Fruit fly (Drosophila melanogaster) whole organism, embryonic: ENCODE results near the gene Ir67b.

Source experiments
- ATbp ChIP-seq: fragments of 200-800 bp; sonication (Bioruptor generic); optimal IDR thresholded peaks from 2 replicates; lab custom pipeline; 2017; ENCODE audit warnings: missing biosample characterization, mild to moderate bottlenecking, missing genetic modification characterization, missing genetic modification reagents
- Ada2b ChIP-seq: fragments of 200-800 bp; sonication (Bioruptor generic); IDR thresholded peaks from 2 replicates; pipeline ENCODE4 v1.3.6; 2022; ENCODE audit warnings: missing biosample characterization, missing genetic modification characterization
- B-H2 ChIP-seq: fragments of 200-800 bp; sonication (Bioruptor generic); optimal IDR thresholded peaks from 2 replicates; lab custom pipeline; 2018; ENCODE audit warnings: missing biosample characterization, mild to moderate bottlenecking, missing genetic modification characterization
- Blimp-1 ChIP-seq: fragments of 200-800 bp; sonication (Bioruptor generic); optimal IDR thresholded peaks from 3 replicates; lab custom pipeline; 2018; ENCODE audit warnings: missing biosample characterization, missing genetic modification characterization, mild to moderate bottlenecking, moderate library complexity, missing genetic modification reagents
- CG10979 ChIP-seq: fragments of 200-800 bp; sonication (Bioruptor generic); optimal IDR thresholded peaks from 2 replicates; lab custom pipeline; 2018; ENCODE audit warnings: missing biosample characterization, mild to moderate bottlenecking, missing genetic modification characterization, moderate library complexity
- CG14050 ChIP-seq: fragments of 200-800 bp; sonication (Bioruptor generic); IDR thresholded peaks from 3 replicates; pipeline ENCODE4 v1.3.6; 2022; ENCODE audit warnings: missing biosample characterization, missing genetic modification characterization
- CG1832 ChIP-seq: fragments of 200-800 bp; sonication (Bioruptor generic); optimal IDR thresholded peaks from 2 replicates; lab custom pipeline; 2017; ENCODE audit warnings: missing biosample characterization, mild to moderate bottlenecking, missing genetic modification characterization, inconsistent platforms
- CG18619 ChIP-seq: fragments of 200-800 bp; sonication (Bioruptor generic); optimal IDR thresholded peaks from 3 replicates; lab custom pipeline; 2017; ENCODE audit warnings: missing biosample characterization, mild to moderate bottlenecking, missing genetic modification characterization
- CG30020 ChIP-seq: fragments of 200-800 bp; optimal IDR thresholded peaks from 2 replicates; lab custom pipeline; 2019; ENCODE audit warnings: missing biosample characterization, mild to moderate bottlenecking, missing genetic modification characterization, moderate library complexity
- CG33557 ChIP-seq: fragments of 200-800 bp; sonication (Bioruptor generic); optimal IDR thresholded peaks from 2 replicates; lab custom pipeline; 2019; ENCODE audit warnings: missing biosample characterization, mild to moderate bottlenecking, missing genetic modification characterization, moderate library complexity
- CG6683 ChIP-seq: fragments of 200-800 bp; sonication (Bioruptor generic); optimal IDR thresholded peaks from 2 replicates; lab custom pipeline; 2017; ENCODE audit warnings: missing biosample characterization, mild to moderate bottlenecking, missing genetic modification characterization, missing genetic modification reagents
- CG7372 ChIP-seq: fragments of 200-800 bp; sonication (Bioruptor generic); IDR thresholded peaks from 2 replicates; pipeline ENCODE4 v1.3.6; 2022; ENCODE audit warnings: missing biosample characterization, missing genetic modification characterization
- CG9817 ChIP-seq: fragments of 200-800 bp; sonication (Bioruptor generic); optimal IDR thresholded peaks from 2 replicates; lab custom pipeline; 2018; ENCODE audit warnings: missing biosample characterization, mild to moderate bottlenecking, missing genetic modification characterization, moderate library complexity
- CG9876 ChIP-seq: fragments of 200-800 bp; sonication (Bioruptor generic); optimal IDR thresholded peaks from 2 replicates; lab custom pipeline; 2016; ENCODE audit warnings: missing biosample characterization, missing genetic modification characterization
- CG9932 ChIP-seq: fragments of 200-800 bp; sonication (Bioruptor generic); IDR thresholded peaks from 2 replicates; pipeline ENCODE4 v1.3.6; 2022; ENCODE audit warnings: missing biosample characterization, missing genetic modification characterization
- CTCF ChIP-seq: fragments of 200-800 bp; sonication (Bioruptor generic); optimal IDR thresholded peaks from 2 replicates; lab custom pipeline; 2017; ENCODE audit warnings: missing biosample characterization, mild to moderate bottlenecking, missing genetic modification characterization, moderate library complexity
- D ChIP-seq, 2 experiments: fragments of 200-800 bp in 1 of 2; fragments of >200 bp in 1 of 2; sonication (Bioruptor generic) in 1 of 2; optimal IDR thresholded peaks; 2 replicates in 1 of 2; 3 replicates in 1 of 2; lab custom pipeline; 2017; ENCODE audit warnings: mild to moderate bottlenecking in 1 of 2, missing biosample characterization in 1 of 2, missing genetic modification characterization in 1 of 2, missing genetic modification reagents in 1 of 2
- Drgx ChIP-seq: fragments of 200-800 bp; sonication (Bioruptor generic); IDR thresholded peaks from 2 replicates; pipeline ENCODE4 v1.3.6; 2022; ENCODE audit warnings: missing biosample characterization, missing genetic modification characterization
- E2f1 ChIP-seq: fragments of 200-800 bp; sonication (Bioruptor generic); IDR thresholded peaks from 2 replicates; pipeline ENCODE4 v1.3.6; 2022; ENCODE audit warnings: missing biosample characterization, missing genetic modification characterization
- Fer1 ChIP-seq: fragments of 200-800 bp; sonication (Bioruptor generic); optimal IDR thresholded peaks from 2 replicates; lab custom pipeline; 2017; ENCODE audit warnings: missing biosample characterization, mild to moderate bottlenecking, missing genetic modification characterization
- H15 ChIP-seq: fragments of 200-800 bp; sonication (Bioruptor generic); IDR thresholded peaks from 3 replicates; pipeline ENCODE4 v1.3.6; 2022; ENCODE audit warnings: missing biosample characterization, missing genetic modification characterization
- HLH3B ChIP-seq: fragments of 200-800 bp; sonication (Bioruptor generic); IDR thresholded peaks from 2 replicates; pipeline ENCODE4 v1.3.6; 2022; ENCODE audit warnings: missing biosample characterization, missing genetic modification characterization
- HLHmδ ChIP-seq: fragments of 200-800 bp; sonication (Bioruptor generic); optimal IDR thresholded peaks from 2 replicates; lab custom pipeline; 2018; ENCODE audit warnings: missing biosample characterization, mild to moderate bottlenecking, missing genetic modification characterization, moderate library complexity
- Hr39 ChIP-seq: fragments of >200 bp; optimal IDR thresholded peaks from 2 replicates; lab custom pipeline; 2017
- Hsf ChIP-seq: fragments of 200-800 bp; sonication (Bioruptor generic); optimal IDR thresholded peaks from 3 replicates; lab custom pipeline; 2016; ENCODE audit warnings: missing biosample characterization, missing genetic modification characterization
- Lim3 ChIP-seq: fragments of 200-800 bp; sonication (Bioruptor generic); IDR thresholded peaks from 2 replicates; pipeline ENCODE4 v1.3.6; 2022; ENCODE audit warnings: missing biosample characterization, missing genetic modification characterization
- Nf-YA ChIP-seq: fragments of 200-800 bp; sonication (Bioruptor generic); IDR thresholded peaks from 2 replicates; pipeline ENCODE4 v1.3.6; 2022; ENCODE audit warnings: missing biosample characterization, missing genetic modification characterization
- Oaz ChIP-seq: fragments of 200-800 bp; sonication (Bioruptor generic); IDR thresholded peaks from 2 replicates; pipeline ENCODE4 v1.3.6; 2022; ENCODE audit warnings: missing biosample characterization, missing genetic modification characterization
- Rx ChIP-seq: fragments of 200-800 bp; sonication (Bioruptor generic); IDR thresholded peaks from 2 replicates; pipeline ENCODE4 v1.3.6; 2022; ENCODE audit warnings: missing biosample characterization, missing genetic modification characterization
- Spps ChIP-seq: fragments of 200-800 bp; sonication (Bioruptor generic); optimal IDR thresholded peaks from 2 replicates; lab custom pipeline; 2018; ENCODE audit warnings: missing biosample characterization, mild to moderate bottlenecking, missing genetic modification characterization
- Xrp1 ChIP-seq: fragments of 200-800 bp; sonication (Bioruptor generic); IDR thresholded peaks from 2 replicates; pipeline ENCODE4 v1.3.6; 2022; ENCODE audit warnings: missing biosample characterization, missing genetic modification characterization
- ac ChIP-seq: fragments of 200-800 bp; sonication (Bioruptor generic); optimal IDR thresholded peaks from 3 replicates; lab custom pipeline; 2017; ENCODE audit warnings: missing biosample characterization, mild to moderate bottlenecking, missing genetic modification characterization
- ato ChIP-seq: fragments of 200-800 bp; sonication (Bioruptor generic); IDR thresholded peaks from 2 replicates; pipeline ENCODE4 v1.3.6; 2022; ENCODE audit warnings: missing biosample characterization, missing genetic modification characterization; ENCODE audit not compliant: partially characterized antibody
- chm ChIP-seq: fragments of 200-800 bp; sonication (Bioruptor generic); IDR thresholded peaks from 2 replicates; pipeline ENCODE4 v1.3.6; 2022; ENCODE audit warnings: missing biosample characterization, missing genetic modification characterization
- crol ChIP-seq: fragments of 200-800 bp; sonication (Bioruptor generic); IDR thresholded peaks from 2 replicates; pipeline ENCODE4 v1.3.6; 2022; ENCODE audit warnings: missing biosample characterization, missing genetic modification characterization
- fd64A ChIP-seq: fragments of 200-800 bp; sonication (Bioruptor generic); optimal IDR thresholded peaks from 3 replicates; lab custom pipeline; 2018; ENCODE audit warnings: missing biosample characterization, mild to moderate bottlenecking, missing genetic modification characterization
- hkb ChIP-seq, 2 experiments: fragments of 200-800 bp in 1 of 2; fragments of >200 bp in 1 of 2; sonication (Bioruptor generic) in 1 of 2; IDR thresholded peaks in 1 of 2; optimal IDR thresholded peaks in 1 of 2; 2 replicates each; pipeline versions ENCODE4 v1.3.6 to Lab custom; 2017 to 2022; ENCODE audit warnings: missing biosample characterization in 1 of 2, missing genetic modification characterization in 1 of 2
- jigr1 ChIP-seq: fragments of 200-800 bp; sonication (Bioruptor generic); IDR thresholded peaks from 3 replicates; pipeline ENCODE4 v1.3.6; 2022; ENCODE audit warnings: missing biosample characterization, missing genetic modification characterization
- jing ChIP-seq: fragments of 200-800 bp; sonication (Bioruptor generic); optimal IDR thresholded peaks from 2 replicates; lab custom pipeline; 2018; ENCODE audit warnings: missing biosample characterization, mild to moderate bottlenecking, missing genetic modification characterization
- mld ChIP-seq: fragments of 200-800 bp; sonication (Bioruptor generic); IDR thresholded peaks from 3 replicates; pipeline ENCODE4 v1.3.6; 2022; ENCODE audit warnings: missing biosample characterization, missing genetic modification characterization; ENCODE audit not compliant: partially characterized antibody
- nmo ChIP-seq: fragments of 200-800 bp; sonication (Bioruptor generic); optimal IDR thresholded peaks from 2 replicates; lab custom pipeline; 2018; ENCODE audit warnings: missing biosample characterization, mild to moderate bottlenecking, missing genetic modification characterization, moderate library complexity
- p53 ChIP-seq: fragments of 200-800 bp; sonication (Bioruptor generic); optimal IDR thresholded peaks from 2 replicates; lab custom pipeline; 2016; ENCODE audit warnings: missing biosample characterization, missing genetic modification characterization
- pfk ChIP-seq: fragments of 200-800 bp; sonication (Bioruptor generic); optimal IDR thresholded peaks from 2 replicates; lab custom pipeline; 2018; ENCODE audit warnings: missing biosample characterization, mild to moderate bottlenecking, missing genetic modification characterization, moderate library complexity
- phol ChIP-seq: fragments of 200-800 bp; sonication (Bioruptor generic); optimal IDR thresholded peaks from 3 replicates; lab custom pipeline; 2018; ENCODE audit warnings: missing biosample characterization, mild to moderate bottlenecking, missing genetic modification characterization, moderate library complexity
- prd ChIP-seq, 3 experiments: fragments of >200 bp in 2 of 3; fragments of 200-800 bp in 1 of 3; sonication (Bioruptor generic) in 1 of 3; optimal IDR thresholded peaks in 2 of 3; IDR thresholded peaks in 1 of 3; 2 replicates in 2 of 3; 3 replicates in 1 of 3; pipeline versions ENCODE4 v1.3.6 to Lab custom; 2017 to 2022; ENCODE audit warnings: missing biosample characterization in 1 of 3, missing genetic modification characterization in 1 of 3
- pzg ChIP-seq: fragments of 200-800 bp; sonication (Bioruptor generic); optimal IDR thresholded peaks from 3 replicates; lab custom pipeline; 2018; ENCODE audit warnings: missing biosample characterization, mild to moderate bottlenecking, missing genetic modification characterization, moderate library complexity
- sens-2 ChIP-seq: fragments of 200-800 bp; sonication (Bioruptor generic); IDR thresholded peaks from 2 replicates; pipeline ENCODE4 v1.3.6; 2022; ENCODE audit warnings: missing biosample characterization, missing genetic modification characterization
- shn ChIP-seq: fragments of 200-800 bp; sonication (Bioruptor generic); optimal IDR thresholded peaks from 3 replicates; lab custom pipeline; 2016; ENCODE audit warnings: missing biosample characterization, missing genetic modification characterization
- sna ChIP-seq: fragments of 200-800 bp; sonication (Bioruptor generic); IDR thresholded peaks from 2 replicates; pipeline ENCODE4 v1.3.6; 2022; ENCODE audit warnings: missing biosample characterization, missing genetic modification characterization; ENCODE audit not compliant: partially characterized antibody
- toy ChIP-seq: fragments of 200-800 bp; sonication (Bioruptor generic); IDR thresholded peaks from 2 replicates; pipeline ENCODE4 v1.3.6; 2022; ENCODE audit warnings: missing biosample characterization, missing genetic modification characterization
- trh ChIP-seq: fragments of 200-800 bp; sonication (Bioruptor generic); optimal IDR thresholded peaks from 2 replicates; lab custom pipeline; 2016; ENCODE audit warnings: missing biosample characterization, missing genetic modification characterization

Ir67b gene

DNA sequence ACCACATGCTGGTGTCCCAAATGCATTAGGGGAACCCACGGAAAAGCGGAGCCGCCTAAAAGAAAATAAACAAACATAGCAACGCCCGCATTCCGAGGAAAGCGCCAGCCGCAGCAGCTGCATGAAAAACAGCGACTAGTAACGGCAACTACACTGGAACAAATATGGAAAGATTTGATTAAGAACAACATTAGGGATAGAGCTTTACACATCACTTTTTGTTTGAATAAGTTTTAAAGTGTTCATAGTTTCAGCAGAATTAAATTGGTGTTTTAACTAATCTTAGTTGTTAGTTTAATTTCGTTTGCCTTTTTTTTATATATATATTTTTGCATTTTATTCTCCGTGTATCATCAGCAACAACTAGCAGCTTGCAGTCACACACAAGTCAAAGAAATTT is 3.8 kb downstream of the Ir67b start (continued):
- TF ChIP-seq D (optimal IDR thresholded peaks at IDR 0.05; lab: Kevin White, UChicago) (no peak), D (GFP tag; optimal IDR thresholded peaks at IDR 0.05; lab: Kevin White, UChicago) (peak; percentile 55), CG10979 (tag; lab: Kevin White, UChicago) (peak; percentile 66), HLH3B (GFP tag; lab: Robert Waterston, UW) (peak; percentile 36; the same call in 1 of the 2 replicates), CG30020 (tag; lab: Kevin White, UChicago) (no peak), pfk (GFP tag; lab: Kevin White, UChicago) (no peak), CG9817 (tag; lab: Kevin White, UChicago) (no peak), Rx (GFP tag; lab: Robert Waterston, UW) (no peak; the same call in 1 of the 2 replicates), phol (peak; percentile 70), Hr39 (lab: Kevin White, UChicago) (no peak), Xrp1 (GFP tag; lab: Robert Waterston, UW) (peak; percentile 37; the same call in 1 of the 2 replicates), sna (GFP tag; lab: Robert Waterston, UW) (no peak), sens-2 (no peak), pzg (GFP tag; lab: Kevin White, UChicago) (no peak), shn (no peak), Oaz (GFP tag; lab: Robert Waterston, UW) (no peak), crol (GFP tag; lab: Robert Waterston, UW) (no peak), jing (no peak), CG6683 (GFP tag; lab: Kevin White, UChicago) (no peak), Fer1 (GFP tag; lab: Kevin White, UChicago) (no peak), jigr1 (GFP tag; lab: Robert Waterston, UW) (no peak), chm (GFP tag; lab: Robert Waterston, UW) (no peak), trh (no peak), Drgx (peak; percentile 71), CG9932 (no peak), toy (no peak), B-H2 (GFP tag; lab: Kevin White, UChicago) (no peak), fd64A (no peak), prd (optimal IDR thresholded peaks at IDR 0.05; lab: Kevin White, UChicago) (no peak), prd (GFP tag; IDR thresholded peaks at IDR 0.05; lab: Robert Waterston, UW) (peak; percentile 35; the same call in 2 of the 3 replicates), CG9876 (GFP tag; lab: Kevin White, UChicago) (no peak), CG18619 (GFP tag; lab: Kevin White, UChicago) (no peak), E2f1 (GFP tag; lab: Robert Waterston, UW) (no peak), Ada2b (GFP tag; lab: Robert Waterston, UW) (peak; percentile 11; the same call in 1 of the 2 replicates), CG14050 (GFP tag; lab: Robert Waterston, UW) (0 out of 3 replicates have a peak, but pooled peaks have one; percentile 14), Nf-YA (no peak), Blimp-1 (GFP tag; lab: Kevin White, UChicago) (peak; percentile 66), CTCF (GFP tag; lab: Kevin White, UChicago) (no peak), CG1832 (GFP tag; lab: Kevin White, UChicago) (no peak), HLHmδ (no peak), Spps (tag; lab: Kevin White, UChicago) (peak; percentile 9), CG7372 (GFP tag; lab: Robert Waterston, UW) (no peak), Hsf (GFP tag; lab: Kevin White, UChicago) (no peak), ato (GFP tag; lab: Robert Waterston, UW) (no peak), H15 (GFP tag; lab: Robert Waterston, UW) (no peak), mld (GFP tag; lab: Robert Waterston, UW) (no peak), CG33557 (no peak), p53 (GFP tag; lab: Kevin White, UChicago) (no peak), hkb (optimal IDR thresholded peaks at IDR 0.05; lab: Kevin White, UChicago) (no peak), hkb (GFP tag; IDR thresholded peaks at IDR 0.05; lab: Robert Waterston, UW) (peak; percentile 53; the same call in 1 of the 2 replicates), ac (no peak), ATbp (GFP tag; lab: Kevin White, UChicago) (peak; percentile 63), Lim3 (GFP tag; lab: Robert Waterston, UW) (no peak), nmo (GFP tag; lab: Kevin White, UChicago) (peak; percentile 59)
